Fruit fly (Drosophila melanogaster): ENCODE results near the gene tna.
A peak's percentile ranks its signal among the peaks of the same experiment; 100 is the strongest.

The tna gene

dm6 chr3L:10795911-10796310 is 39.4 kb upstream of the tna start (continued):
- TF ChIP-seq Nf-YC (tag; optimal IDR thresholded peaks at IDR 0.05) (no peak), Asciz (GFP tag; optimal IDR thresholded peaks at IDR 0.05) (no peak), CG11504 (tag; optimal IDR thresholded peaks at IDR 0.05) (peak; percentile 49), HmgZ (tag; optimal IDR thresholded peaks at IDR 0.05) (no peak), ab (GFP tag; optimal IDR thresholded peaks at IDR 0.05) (no peak), CG4707 (GFP tag; optimal IDR thresholded peaks at IDR 0.05) (no peak), Lim3 (GFP tag; IDR thresholded peaks at IDR 0.05) (no peak), abd-A (tag; optimal IDR thresholded peaks at IDR 0.05) (no peak), CG1647 (GFP tag; optimal IDR thresholded peaks at IDR 0.05) (no peak), CG30403 (GFP tag; optimal IDR thresholded peaks at IDR 0.05) (peak; percentile 35), CG15011 (GFP tag; optimal IDR thresholded peaks at IDR 0.05) (no peak), CG11247 (GFP tag; IDR thresholded peaks at IDR 0.05) (no peak)

DNA sequence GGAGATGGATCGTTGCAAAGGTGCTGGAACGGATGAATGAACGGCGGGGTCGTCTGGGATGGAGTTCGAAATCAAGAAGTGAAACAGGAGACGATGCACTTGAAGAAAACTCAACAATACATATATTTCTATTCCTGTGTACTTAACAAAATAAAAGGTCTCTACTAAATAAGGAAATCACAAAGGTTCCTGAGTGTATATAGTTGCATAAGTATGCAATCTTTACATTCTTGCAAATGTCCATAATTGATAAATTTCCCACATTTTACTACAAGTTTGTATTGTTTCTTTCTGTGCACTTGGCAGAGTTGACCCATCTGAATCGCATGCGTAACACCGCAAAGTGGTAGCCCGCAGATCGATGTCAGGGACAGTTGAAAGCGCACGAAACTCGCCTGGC is 35.3 kb upstream of the tna start:
- TF ChIP-seq Nf-YA (GFP tag; IDR thresholded peaks at IDR 0.05), result 0 out of 2 replicates have a peak, but pooled peaks have one; percentile 9
- TF ChIP-seq gem (tag; optimal IDR thresholded peaks at IDR 0.05), result peak; percentile 2
- peak; percentile 3 for TF ChIP-seq Oli (tag; optimal IDR thresholded peaks at IDR 0.05)
- TF ChIP-seq amos (GFP tag; IDR thresholded peaks at IDR 0.05; ENCODE audit: partially characterized antibody), result no peak
- TF ChIP-seq CkIIα-i1 (GFP tag; IDR thresholded peaks at IDR 0.05), result no peak

- TF ChIP-seq H15 (GFP tag; IDR thresholded peaks at IDR 0.05) (no peak), pho (GFP tag; optimal IDR thresholded peaks at IDR 0.05) (no peak), Dfd (GFP tag; optimal IDR thresholded peaks at IDR 0.05) (peak in 1 of 2 experiments; percentile 58), CG7357 (GFP tag; IDR thresholded peaks at IDR 0.05) (0 out of 3 replicates have a peak, but pooled peaks have one; percentile 27)
These were observed 34.1 kb upstream of the tna start, which contains the start of gene CG12523 for dm6 chr3L:10801140-10801646. Gene CG12523, plus strand, starts transcription at chr3L:10801190.

- TF ChIP-seq Six4 (GFP tag; optimal IDR thresholded peaks at IDR 0.05), result no peak
- no peak for TF ChIP-seq NFAT (GFP tag; IDR thresholded peaks at IDR 0.05)
- TF ChIP-seq dimm (GFP tag; IDR thresholded peaks at IDR 0.05), result no peak
- peak; percentile 7 for TF ChIP-seq MTF-1 (GFP tag; optimal IDR thresholded peaks at IDR 0.05; ENCODE audit: borderline replicate concordance)
- no peak for TF ChIP-seq Jarid2 (GFP tag; optimal IDR thresholded peaks at IDR 0.05)
- peak; percentile 14 for TF ChIP-seq abd-A (tag; optimal IDR thresholded peaks at IDR 0.05)
- no peak for TF ChIP-seq CG3163 (GFP tag; optimal IDR thresholded peaks at IDR 0.05)
- no peak for TF ChIP-seq usp (GFP tag; optimal IDR thresholded peaks at IDR 0.05)
- no peak for TF ChIP-seq CG4328 (GFP tag; optimal IDR thresholded peaks at IDR 0.05)
- no peak for TF ChIP-seq CG3847 (GFP tag; IDR thresholded peaks at IDR 0.05)
- no peak for TF ChIP-seq CG12219 (GFP tag; optimal IDR thresholded peaks at IDR 0.05)
- TF ChIP-seq CG7372 (GFP tag; IDR thresholded peaks at IDR 0.05), result no peak
- no peak for TF ChIP-seq CG4707 (GFP tag; optimal IDR thresholded peaks at IDR 0.05)
- TF ChIP-seq Med (GFP tag), result peak; percentile 55
- TF ChIP-seq Hr51 (GFP tag; optimal IDR thresholded peaks at IDR 0.05), result no peak
- peak; percentile 17 for TF ChIP-seq cwo (GFP tag; optimal IDR thresholded peaks at IDR 0.05)
- no peak for TF ChIP-seq bsh (GFP tag; optimal IDR thresholded peaks at IDR 0.05)
- no peak for TF ChIP-seq vnd (GFP tag; IDR thresholded peaks at IDR 0.05; ENCODE audit: partially characterized antibody)
- no peak for TF ChIP-seq CG17328 (GFP tag; IDR thresholded peaks at IDR 0.05)
- TF ChIP-seq CG30403 (GFP tag; optimal IDR thresholded peaks at IDR 0.05), result no peak
- TF ChIP-seq peb (GFP tag; IDR thresholded peaks at IDR 0.05), result no peak
- TF ChIP-seq luna (GFP tag; optimal IDR thresholded peaks at IDR 0.05), result no peak
- TF ChIP-seq tll (GFP tag; optimal IDR thresholded peaks at IDR 0.05), result no peak
- no peak for TF ChIP-seq vfl (GFP tag; optimal IDR thresholded peaks at IDR 0.05)
- TF ChIP-seq sd (tag; optimal IDR thresholded peaks at IDR 0.05), result peak; percentile 52
- TF ChIP-seq CG7556 (GFP tag; optimal IDR thresholded peaks at IDR 0.05), result no peak
- 0 out of 2 replicates have a peak, but pooled peaks have one; percentile 33 for TF ChIP-seq CG11696 (GFP tag; IDR thresholded peaks at IDR 0.05)
- no peak for TF ChIP-seq pho (GFP tag; optimal IDR thresholded peaks at IDR 0.05)
These were observed 32.2 kb upstream of the tna start for dm6 chr3L:10803124-10803523.

Data from whole organism, embryonic.